Worm (Caenorhabditis elegans) whole organism, young adult: ENCODE data around the gene osm-6.
A peak's percentile ranks its signal among the peaks of the same experiment; 100 is the strongest.

Experiments used
- B0336.3 ChIP-seq: fragments of 200-800 bp; sonication (Bioruptor generic); IDR thresholded peaks from 2 replicates; pipeline ENCODE4 v1.3.6; 2022; ENCODE audit warnings: missing genetic modification characterization, missing compliant biosample characterization
- C06A6.2 ChIP-seq: fragments of 200-800 bp; sonication (Bioruptor generic); conservative IDR thresholded peaks from 2 replicates; pipeline ENCODE4 v1.3.6; 2022; ENCODE audit warnings: missing genetic modification characterization, missing compliant biosample characterization
- F37B4.10 ChIP-seq: fragments of 200-800 bp; sonication (Bioruptor generic); IDR thresholded peaks from 2 replicates; pipeline ENCODE4 v1.3.6; 2022; ENCODE audit warnings: missing genetic modification characterization, missing compliant biosample characterization
- F49E8.2 ChIP-seq: sonication (generic microtip); optimal IDR thresholded peaks from 3 replicates; lab custom pipeline; 2017; ENCODE audit warnings: missing genetic modification characterization, mild to moderate bottlenecking, missing compliant biosample characterization, antibody characterized with exemption, moderate library complexity; ENCODE audit not compliant: insufficient read depth
- F52B5.7 ChIP-seq: sonication (generic microtip); optimal IDR thresholded peaks from 2 replicates; lab custom pipeline; 2016; ENCODE audit warnings: mild to moderate bottlenecking, missing genetic modification characterization, missing compliant biosample characterization
- F55B11.4 ChIP-seq: sonication (generic microtip); optimal IDR thresholded peaks from 2 replicates; lab custom pipeline; 2016; ENCODE audit warnings: missing compliant biosample characterization, missing genetic modification characterization, borderline replicate concordance; ENCODE audit not compliant: insufficient read depth
- T07F8.4 ChIP-seq: sonication (generic microtip); optimal IDR thresholded peaks from 2 replicates; lab custom pipeline; 2016; ENCODE audit warnings: mild to moderate bottlenecking, missing genetic modification characterization, moderate library complexity, missing compliant biosample characterization
- Y95B8A.8 ChIP-seq: fragments of 200-800 bp; sonication (Bioruptor generic); IDR thresholded peaks from 2 replicates; pipeline ENCODE4 v1.3.6; 2022; ENCODE audit warnings: missing genetic modification reagents, missing genetic modification characterization, missing compliant biosample characterization
- ZK185.1 ChIP-seq: sonication (generic microtip); optimal IDR thresholded peaks from 2 replicates; lab custom pipeline; 2016; ENCODE audit warnings: mild to moderate bottlenecking, missing genetic modification characterization, missing compliant biosample characterization; ENCODE audit not compliant: poor library complexity, severe bottlenecking
- aptf-2 ChIP-seq: fragments of 200-800 bp; sonication (Bioruptor generic); conservative IDR thresholded peaks from 2 replicates; pipeline ENCODE4 v1.3.6; 2022; ENCODE audit warnings: missing genetic modification reagents, missing genetic modification characterization, missing compliant biosample characterization
- aptf-3 ChIP-seq: fragments of 200-800 bp; sonication (Bioruptor generic); IDR thresholded peaks from 2 replicates; pipeline ENCODE4 v1.3.6; 2022; ENCODE audit warnings: missing genetic modification characterization, missing compliant biosample characterization
- atf-7 ChIP-seq: sonication (generic microtip); optimal IDR thresholded peaks from 2 replicates; lab custom pipeline; 2017; ENCODE audit warnings: mild to moderate bottlenecking, missing genetic modification characterization, missing compliant biosample characterization
- attf-6 ChIP-seq: fragments of 200-800 bp; sonication (Bioruptor generic); IDR thresholded peaks from 2 replicates; pipeline ENCODE4 v1.3.6; 2022; ENCODE audit warnings: missing genetic modification reagents, missing genetic modification characterization, missing compliant biosample characterization
- bed-2 ChIP-seq: fragments of 200-800 bp; sonication (Bioruptor generic); IDR thresholded peaks from 2 replicates; pipeline ENCODE4 v1.3.6; 2022; ENCODE audit warnings: missing genetic modification reagents, missing genetic modification characterization, missing compliant biosample characterization
- cebp-1 ChIP-seq, 2 experiments: fragments of 200-800 bp in 1 of 2; sonication (Bioruptor generic) in 1 of 2; sonication (generic microtip) in 1 of 2; IDR thresholded peaks in 1 of 2; optimal IDR thresholded peaks in 1 of 2; 2 replicates each; pipeline versions ENCODE4 v1.3.6 to Lab custom; 2017 to 2022; ENCODE audit warnings: missing compliant biosample characterization in 2 of 2, missing genetic modification characterization in 2 of 2, mild to moderate bottlenecking in 1 of 2, missing genetic modification reagents in 1 of 2, moderate library complexity in 1 of 2
- ceh-27 ChIP-seq: fragments of 200-800 bp; sonication (Bioruptor generic); optimal IDR thresholded peaks from 2 replicates; lab custom pipeline; 2018; ENCODE audit warnings: mild to moderate bottlenecking, missing genetic modification characterization, moderate library complexity, missing compliant biosample characterization
- ceh-40 ChIP-seq: fragments of 200-800 bp; sonication (Bioruptor generic); IDR thresholded peaks from 2 replicates; pipeline ENCODE4 v1.3.6; 2022; ENCODE audit warnings: missing genetic modification characterization, missing compliant biosample characterization
- hlh-12 ChIP-seq: sonication (generic microtip); optimal IDR thresholded peaks from 2 replicates; lab custom pipeline; 2016; ENCODE audit warnings: missing genetic modification characterization, missing compliant biosample characterization
- let-526 ChIP-seq: fragments of 200-800 bp; sonication (Bioruptor generic); IDR thresholded peaks from 2 replicates; pipeline ENCODE4 v1.3.6; 2022; ENCODE audit warnings: missing genetic modification reagents, missing genetic modification characterization, missing compliant biosample characterization
- lin-35 ChIP-seq, 3 experiments: fragments of 150-350 bp in 2 of 3; sonication (generic microtip) in 1 of 3; optimal IDR thresholded peaks; 2 replicates each; lab custom pipeline; 2014 to 2018; ENCODE audit warnings: missing biosample characterization in 3 of 3, missing genetic modification characterization in 3 of 3, missing genetic modification reagents in 3 of 3
- lin-54 ChIP-seq: fragments of 200-800 bp; sonication (Bioruptor generic); optimal IDR thresholded peaks from 2 replicates; lab custom pipeline; 2018; ENCODE audit warnings: mild to moderate bottlenecking, missing genetic modification characterization, missing compliant biosample characterization
- madf-3 ChIP-seq: fragments of 200-800 bp; sonication (Bioruptor generic); IDR thresholded peaks from 2 replicates; pipeline ENCODE4 v1.3.6; 2022; ENCODE audit warnings: missing genetic modification reagents, missing genetic modification characterization, missing compliant biosample characterization
- madf-6 ChIP-seq: fragments of 200-800 bp; sonication (Bioruptor generic); IDR thresholded peaks from 2 replicates; pipeline ENCODE4 v1.3.6; 2022; ENCODE audit warnings: missing genetic modification reagents, missing genetic modification characterization, missing compliant biosample characterization
- mcd-1 ChIP-seq: fragments of 200-800 bp; sonication (Bioruptor generic); IDR thresholded peaks from 2 replicates; pipeline ENCODE4 v1.3.6; 2022; ENCODE audit warnings: missing genetic modification reagents, missing genetic modification characterization, missing compliant biosample characterization
- mxl-1 ChIP-seq: sonication (generic microtip); optimal IDR thresholded peaks from 2 replicates; lab custom pipeline; 2016; ENCODE audit warnings: missing genetic modification characterization, missing compliant biosample characterization
- nfya-1 ChIP-seq: sonication (generic microtip); optimal IDR thresholded peaks from 2 replicates; lab custom pipeline; 2017; ENCODE audit warnings: antibody characterized with exemption, missing compliant biosample characterization, missing genetic modification characterization, borderline replicate concordance; ENCODE audit not compliant: insufficient read depth
- nhr-80 ChIP-seq: sonication (generic microtip); optimal IDR thresholded peaks from 2 replicates; lab custom pipeline; 2016; ENCODE audit warnings: missing genetic modification characterization, missing compliant biosample characterization
- pha-4 ChIP-seq: fragments of 150-350 bp; sonication (generic microtip); optimal IDR thresholded peaks from 2 replicates; lab custom pipeline; 2014; ENCODE audit warnings: missing biosample characterization, missing genetic modification reagents, missing genetic modification characterization
- rec-8 ChIP-seq, 2 experiments: sonication (generic microtip); optimal IDR thresholded peaks; 2 replicates each; lab custom pipeline; 2016; ENCODE audit warnings: mild to moderate bottlenecking in 2 of 2, missing genetic modification characterization in 2 of 2, missing genetic modification reagents in 2 of 2, missing genotype in 2 of 2, missing biosample characterization in 1 of 2, missing compliant biosample characterization in 1 of 2, moderate library complexity in 1 of 2
- repo-1 ChIP-seq: sonication (generic microtip); optimal IDR thresholded peaks from 2 replicates; lab custom pipeline; 2017; ENCODE audit warnings: mild to moderate bottlenecking, missing genetic modification characterization, missing compliant biosample characterization
- snpc-1.1 ChIP-seq: sonication (generic microtip); optimal IDR thresholded peaks from 2 replicates; lab custom pipeline; 2017; ENCODE audit warnings: missing genetic modification characterization, mild to moderate bottlenecking, missing compliant biosample characterization, antibody characterized with exemption, moderate library complexity, missing genotype, missing genetic modification reagents; ENCODE audit not compliant: insufficient read depth
- snpc-1.3 ChIP-seq: sonication (generic microtip); optimal IDR thresholded peaks from 2 replicates; lab custom pipeline; 2017; ENCODE audit warnings: missing genetic modification characterization, mild to moderate bottlenecking, missing compliant biosample characterization, antibody characterized with exemption, moderate library complexity, missing genotype, missing genetic modification reagents; ENCODE audit not compliant: insufficient read depth
- snpc-4 ChIP-seq, 5 experiments: fragments of 150-350 bp in 1 of 5; sonication (generic microtip) in 4 of 5; optimal IDR thresholded peaks; 2 replicates each; lab custom pipeline; 2014 to 2018; ENCODE audit warnings: missing genetic modification characterization in 5 of 5, missing biosample characterization in 3 of 5, antibody characterized with exemption in 2 of 5, mild to moderate bottlenecking in 2 of 5, missing compliant biosample characterization in 2 of 5, missing genotype in 2 of 5, moderate library complexity in 2 of 5, missing genetic modification reagents in 1 of 5
- somi-1 ChIP-seq: fragments of 200-800 bp; sonication (Bioruptor generic); optimal IDR thresholded peaks from 2 replicates; lab custom pipeline; 2018; ENCODE audit warnings: mild to moderate bottlenecking, missing genetic modification characterization, missing compliant biosample characterization
- sptf-2 ChIP-seq: fragments of 200-800 bp; sonication (Bioruptor generic); optimal IDR thresholded peaks from 2 replicates; lab custom pipeline; 2018; ENCODE audit warnings: mild to moderate bottlenecking, missing genetic modification characterization, missing compliant biosample characterization
- tbp1 ChIP-seq: fragments of 200-800 bp; sonication (Bioruptor generic); optimal IDR thresholded peaks from 2 replicates; lab custom pipeline; 2018; ENCODE audit warnings: mild to moderate bottlenecking, missing genetic modification characterization, missing compliant biosample characterization
- tbx-9 ChIP-seq: sonication (generic microtip); optimal IDR thresholded peaks from 2 replicates; lab custom pipeline; 2016; ENCODE audit warnings: borderline replicate concordance, missing genetic modification characterization, inconsistent platforms, missing compliant biosample characterization
- tlf-1 ChIP-seq: fragments of 200-800 bp; sonication (Bioruptor generic); optimal IDR thresholded peaks from 2 replicates; lab custom pipeline; 2018; ENCODE audit warnings: mild to moderate bottlenecking, missing genetic modification characterization, missing compliant biosample characterization
- zfh-2 ChIP-seq: fragments of 200-800 bp; sonication (Bioruptor generic); conservative IDR thresholded peaks from 2 replicates; pipeline ENCODE4 v1.3.6; 2022; ENCODE audit warnings: missing genetic modification reagents, missing genetic modification characterization, missing compliant biosample characterization
- ztf-22 ChIP-seq: fragments of 200-800 bp; sonication (Bioruptor generic); optimal IDR thresholded peaks from 2 replicates; lab custom pipeline; 2018; ENCODE audit warnings: mild to moderate bottlenecking, missing genetic modification characterization, moderate library complexity, missing compliant biosample characterization
- ztf-26 ChIP-seq: sonication (generic microtip); optimal IDR thresholded peaks from 2 replicates; lab custom pipeline; 2017; ENCODE audit warnings: missing genetic modification characterization, missing compliant biosample characterization
- ztf-28 ChIP-seq: fragments of 200-800 bp; sonication (Bioruptor generic); IDR thresholded peaks from 2 replicates; pipeline ENCODE4 v1.3.6; 2022; ENCODE audit warnings: missing genetic modification reagents, missing genetic modification characterization, missing compliant biosample characterization
- ztf-3 ChIP-seq: fragments of 200-800 bp; sonication (Bioruptor generic); optimal IDR thresholded peaks from 2 replicates; lab custom pipeline; 2018; ENCODE audit warnings: mild to moderate bottlenecking, missing genetic modification characterization, missing compliant biosample characterization

Gene osm-6

DNA sequence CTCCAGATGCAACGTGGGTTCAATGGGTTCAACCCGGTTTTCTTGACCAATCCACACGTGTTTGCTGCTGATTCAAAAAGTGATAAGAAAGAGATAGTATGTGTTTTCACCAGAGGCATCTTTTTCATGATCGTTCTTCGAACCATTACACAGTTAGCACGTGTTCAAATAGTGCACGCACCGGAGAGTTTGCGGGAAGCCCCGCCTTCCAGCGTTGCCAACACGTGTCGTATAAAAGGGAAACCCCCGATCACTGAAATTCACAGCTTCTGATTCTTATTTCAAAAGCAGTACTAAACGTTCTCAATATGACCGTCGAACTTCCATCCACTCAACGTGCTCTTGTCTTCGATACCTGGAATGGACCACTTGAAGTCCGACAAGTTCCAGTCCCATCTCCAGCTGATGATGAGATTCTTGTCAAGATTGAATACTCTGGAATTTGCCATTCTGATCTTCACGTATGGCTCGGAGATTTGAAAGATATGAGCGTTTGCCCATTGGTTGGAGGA, 39.2 kb downstream of the osm-6 start, which contains the start of gene adh-1 (continued):
- peak in 1 of 3 experiments; percentile 20 for TF ChIP-seq lin-35 (GFP tag; optimal IDR thresholded peaks at IDR 0.05; lab: Kevin White, UChicago)
- no peak for TF ChIP-seq snpc-4 (GFP tag; optimal IDR thresholded peaks at IDR 0.05; lab: Kevin White, UChicago)
- TF ChIP-seq snpc-4 (tag; optimal IDR thresholded peaks at IDR 0.05; lab: Kevin White, UChicago) = no peak
- no peak for TF ChIP-seq ztf-28 (GFP tag; lab: Robert Waterston, UW)
- no peak for TF ChIP-seq F49E8.2 (tag; lab: Kevin White, UChicago)
- TF ChIP-seq repo-1 = no peak

DNA sequence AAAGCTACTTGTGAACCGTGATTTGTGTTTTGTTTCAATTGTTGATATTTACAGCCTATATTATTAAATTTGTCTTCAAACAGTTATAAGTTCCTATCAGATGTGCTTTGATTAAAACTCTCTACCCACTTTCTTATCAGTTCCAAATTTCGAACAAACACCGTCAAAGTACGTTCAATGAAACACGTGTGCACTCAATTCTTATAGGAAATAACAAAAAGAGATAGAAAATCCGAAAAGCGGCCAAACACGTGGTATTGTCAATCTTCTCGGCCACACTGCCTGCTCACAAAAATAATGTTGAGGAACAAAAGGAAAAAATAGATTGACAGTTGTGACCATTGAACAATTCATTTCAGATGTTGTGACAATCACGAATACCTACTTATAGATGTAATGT, 41.3 kb downstream of the osm-6 start:
- TF ChIP-seq rec-8 (tag; optimal IDR thresholded peaks at IDR 0.05; lab: Kevin White, UChicago) = no peak
- TF ChIP-seq zfh-2 = no peak
- no peak for TF ChIP-seq hlh-12 (tag; lab: Kevin White, UChicago)
- no peak for TF ChIP-seq bed-2 (GFP tag; lab: Robert Waterston, UW)
- no peak for TF ChIP-seq ceh-40 (GFP tag; lab: Robert Waterston, UW)
- TF ChIP-seq madf-6 (GFP tag; lab: Robert Waterston, UW) = no peak
- no peak for TF ChIP-seq cebp-1 (GFP tag; IDR thresholded peaks at IDR 0.05; lab: Robert Waterston, UW)
- TF ChIP-seq cebp-1 (tag; optimal IDR thresholded peaks at IDR 0.05; lab: Kevin White, UChicago) = peak; percentile 70
- TF ChIP-seq nhr-80 (tag; lab: Kevin White, UChicago) = peak; percentile 72
- TF ChIP-seq B0336.3 (GFP tag; lab: Robert Waterston, UW) = peak; percentile 43; the same call in 1 of the 2 replicates
- TF ChIP-seq tlf-1 (GFP tag; lab: Kevin White, UChicago) = peak; percentile 43
- no peak for TF ChIP-seq atf-7 (tag; lab: Kevin White, UChicago)
- TF ChIP-seq T07F8.4 (tag; lab: Kevin White, UChicago) = no peak
- TF ChIP-seq F55B11.4 (tag; lab: Kevin White, UChicago) = no peak
- peak; percentile 30 for TF ChIP-seq tbp1 (GFP tag; lab: Kevin White, UChicago)
- TF ChIP-seq snpc-1.3 (tag; lab: Kevin White, UChicago) = no peak
- no peak for TF ChIP-seq aptf-2 (GFP tag; lab: Robert Waterston, UW)
- no peak for TF ChIP-seq attf-6
- TF ChIP-seq aptf-3 (GFP tag; lab: Robert Waterston, UW) = no peak
- no peak for TF ChIP-seq snpc-1.1
- TF ChIP-seq F52B5.7 = no peak
- TF ChIP-seq F49E8.2 (tag; lab: Kevin White, UChicago) = no peak
- TF ChIP-seq ztf-22 (GFP tag; lab: Kevin White, UChicago) = peak; percentile 51
- TF ChIP-seq madf-3 (GFP tag; lab: Robert Waterston, UW) = no peak
- no peak for TF ChIP-seq Y95B8A.8 (GFP tag; lab: Robert Waterston, UW)
- TF ChIP-seq tbx-9 = no peak
- 0 out of 2 replicates have a peak, but pooled peaks have one; percentile 13 for TF ChIP-seq C06A6.2 (GFP tag; lab: Robert Waterston, UW)
- TF ChIP-seq snpc-4 (GFP tag; optimal IDR thresholded peaks at IDR 0.05; lab: Kevin White, UChicago) = no peak
- peak in 2 of 4 experiments; percentile 3 to 66 for TF ChIP-seq snpc-4 (tag; optimal IDR thresholded peaks at IDR 0.05; lab: Kevin White, UChicago)
- TF ChIP-seq ceh-27 (GFP tag; lab: Kevin White, UChicago) = no peak
- TF ChIP-seq nfya-1 = no peak
- no peak for TF ChIP-seq F37B4.10 (GFP tag; lab: Robert Waterston, UW)
- peak; percentile 47 for TF ChIP-seq pha-4 (tag; lab: Kevin White, UChicago)
- TF ChIP-seq lin-35 (GFP tag; optimal IDR thresholded peaks at IDR 0.05; lab: Kevin White, UChicago) = no peak
- TF ChIP-seq lin-54 (GFP tag; lab: Kevin White, UChicago) = peak; percentile 18
- no peak for TF ChIP-seq ZK185.1
- TF ChIP-seq sptf-2 (GFP tag; lab: Kevin White, UChicago) = no peak
- TF ChIP-seq ztf-3 (GFP tag; lab: Kevin White, UChicago) = no peak
- peak; percentile 73 for TF ChIP-seq somi-1 (GFP tag; lab: Kevin White, UChicago)
- TF ChIP-seq let-526 (GFP tag; lab: Robert Waterston, UW) = peak; percentile 30; the same call in 1 of the 2 replicates
- TF ChIP-seq mcd-1 = no peak
- no peak for TF ChIP-seq mxl-1 (tag; lab: Kevin White, UChicago)
- peak; percentile 63 for TF ChIP-seq ztf-26 (tag; lab: Kevin White, UChicago)
